Worm (Caenorhabditis elegans) whole organism, L4 larva: ENCODE data around the gene T23F11.11.

Experiments used
- ces-1 ChIP-seq: fragments of 150-350 bp; sonication (generic microtip); optimal IDR thresholded peaks from 4 replicates; lab custom pipeline; 2014; ENCODE audit warnings: missing biosample characterization, missing genetic modification reagents, missing genetic modification characterization
- daf-12 ChIP-seq: fragments of 150-350 bp; optimal IDR thresholded peaks from 2 replicates; lab custom pipeline; 2014; ENCODE audit warnings: missing biosample characterization, missing genetic modification reagents, missing genetic modification characterization
- nhr-28 ChIP-seq: fragments of 150-350 bp; optimal IDR thresholded peaks from 2 replicates; lab custom pipeline; 2014; ENCODE audit warnings: missing biosample characterization, missing genetic modification characterization
- nhr-41 ChIP-seq: fragments of 200-800 bp; sonication (Bioruptor generic); IDR thresholded peaks from 2 replicates; pipeline ENCODE4 v1.3.6; 2022; ENCODE audit warnings: missing genetic modification reagents, missing genetic modification characterization, missing compliant biosample characterization
- pqm-1 ChIP-seq: sonication (generic microtip); optimal IDR thresholded peaks from 2 replicates; lab custom pipeline; 2017; ENCODE audit warnings: missing biosample characterization, missing genetic modification characterization
- spr-1 ChIP-seq: sonication (generic microtip); optimal IDR thresholded peaks from 2 replicates; lab custom pipeline; 2016; ENCODE audit warnings: mild to moderate bottlenecking, missing genetic modification characterization, missing compliant biosample characterization
- zag-1 ChIP-seq: fragments of 150-350 bp; optimal IDR thresholded peaks from 2 replicates; lab custom pipeline; 2014; ENCODE audit warnings: missing biosample characterization, missing genetic modification characterization

DNA sequence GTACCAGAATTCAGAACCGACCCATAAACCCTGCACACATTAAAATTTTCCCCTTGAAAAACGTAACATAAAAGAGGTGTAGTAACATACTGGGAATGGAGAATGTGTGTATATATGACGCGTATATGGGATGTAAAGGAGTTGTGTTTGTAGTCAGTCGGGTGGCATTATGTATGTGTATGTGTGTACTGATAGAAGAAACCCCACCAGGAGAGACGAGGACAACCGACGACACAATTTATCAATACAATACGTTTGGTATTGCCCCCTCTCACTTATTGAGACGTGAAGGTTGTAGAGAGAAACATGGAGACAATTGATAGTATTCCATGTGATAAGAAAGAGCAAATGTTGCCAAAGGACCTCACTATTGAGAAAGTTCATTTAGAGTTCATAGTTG lies 3.3 kb downstream of the T23F11.11 start:
- TF ChIP-seq pqm-1 (tag; lab: Kevin White, UChicago) = peak; percentile 85
- TF ChIP-seq nhr-41 (GFP tag; lab: Robert Waterston, UW) = no peak
- TF ChIP-seq nhr-28 (tag; lab: Kevin White, UChicago) = peak; percentile 97
- no peak for TF ChIP-seq zag-1
- TF ChIP-seq daf-12 (tag; lab: Kevin White, UChicago) = no peak
- no peak for TF ChIP-seq spr-1 (tag; lab: Kevin White, UChicago)
- TF ChIP-seq ces-1 = no peak
